Worm (Caenorhabditis elegans) whole organism, L4 larva: ENCODE results near the gene lgg-2.

Source experiments
- D1046.2 ChIP-seq: fragments of 200-800 bp; sonication (Bioruptor generic); IDR thresholded peaks from 2 replicates; pipeline ENCODE4 v1.3.6; 2022; ENCODE audit warnings: missing genetic modification characterization, missing compliant biosample characterization
- F26F4.8 ChIP-seq: fragments of 200-800 bp; sonication (Bioruptor generic); conservative IDR thresholded peaks from 2 replicates; pipeline ENCODE4 v1.3.6; 2022; ENCODE audit warnings: missing genetic modification characterization, missing compliant biosample characterization
- F37D6.2 ChIP-seq: sonication (generic microtip); optimal IDR thresholded peaks from 2 replicates; lab custom pipeline; 2016; ENCODE audit warnings: mild to moderate bottlenecking, missing genetic modification characterization, missing compliant biosample characterization
- T20F7.1 ChIP-seq: fragments of 200-800 bp; sonication (Bioruptor generic); optimal IDR thresholded peaks from 2 replicates; lab custom pipeline; 2018; ENCODE audit warnings: mild to moderate bottlenecking, missing genetic modification characterization, missing compliant biosample characterization
- Y105C5A.15 ChIP-seq: fragments of 200-800 bp; sonication (Bioruptor generic); IDR thresholded peaks from 2 replicates; pipeline ENCODE4 v1.3.6; 2022; ENCODE audit warnings: missing genetic modification characterization, missing compliant biosample characterization
- aha-1 ChIP-seq: fragments of 150-350 bp; peaks from one replicate; lab custom pipeline; 2014; ENCODE audit warnings: missing biosample characterization, missing genetic modification characterization
- ama-1 ChIP-seq: fragments of 150-350 bp; optimal IDR thresholded peaks from 2 replicates; lab custom pipeline; 2014; ENCODE audit warnings: inconsistent platforms, mixed read lengths
- ceh-20 ChIP-seq: fragments of 200-800 bp; sonication (Bioruptor generic); IDR thresholded peaks from 2 replicates; pipeline ENCODE4 v1.3.6; 2022; ENCODE audit warnings: missing genetic modification reagents, missing genetic modification characterization, missing compliant biosample characterization
- ceh-44 ChIP-seq: fragments of 200-800 bp; sonication (Bioruptor generic); IDR thresholded peaks from 2 replicates; pipeline ENCODE4 v1.3.6; 2022; ENCODE audit warnings: missing genetic modification reagents, missing genetic modification characterization, missing compliant biosample characterization
- daf-16 ChIP-seq, 3 experiments: sonication (generic microtip); optimal IDR thresholded peaks; 2 replicates each; lab custom pipeline; 2016 to 2017; ENCODE audit warnings: missing genetic modification characterization in 3 of 3, missing genetic modification reagents in 3 of 3, mild to moderate bottlenecking in 2 of 3, missing compliant biosample characterization in 2 of 3, missing biosample characterization in 1 of 3, moderate library complexity in 1 of 3
- dmd-6 ChIP-seq: fragments of 200-800 bp; sonication (Bioruptor generic); IDR thresholded peaks from 2 replicates; pipeline ENCODE4 v1.3.6; 2022; ENCODE audit warnings: missing genetic modification reagents, missing genetic modification characterization, missing compliant biosample characterization
- dpl-1 ChIP-seq: fragments of 150-350 bp; optimal IDR thresholded peaks from 2 replicates; lab custom pipeline; 2014; ENCODE audit warnings: missing biosample characterization, missing genetic modification reagents, missing genetic modification characterization
- duxl-1 ChIP-seq: sonication (generic microtip); optimal IDR thresholded peaks from 2 replicates; lab custom pipeline; 2016; ENCODE audit warnings: mild to moderate bottlenecking, missing genetic modification characterization, moderate library complexity, missing compliant biosample characterization; ENCODE audit not compliant: poor library complexity
- fos-1 ChIP-seq: fragments of 150-350 bp; optimal IDR thresholded peaks from 2 replicates; lab custom pipeline; 2014; ENCODE audit warnings: missing biosample characterization, missing genetic modification characterization
- gei-8 ChIP-seq: fragments of 200-800 bp; sonication (Bioruptor generic); optimal IDR thresholded peaks from 2 replicates; lab custom pipeline; 2018; ENCODE audit warnings: mild to moderate bottlenecking, missing genetic modification characterization, missing compliant biosample characterization
- hif-1 ChIP-seq, 2 experiments: sonication (generic microtip); optimal IDR thresholded peaks; 2 replicates each; lab custom pipeline; 2016 to 2017; ENCODE audit warnings: missing compliant biosample characterization in 2 of 2, missing genetic modification characterization in 2 of 2, missing genetic modification reagents in 2 of 2, missing genotype in 2 of 2, mild to moderate bottlenecking in 1 of 2
- lin-29 ChIP-seq: fragments of 200-800 bp; sonication (Bioruptor generic); IDR thresholded peaks from 2 replicates; pipeline ENCODE4 v1.3.6; 2022; ENCODE audit warnings: missing genetic modification reagents, missing genetic modification characterization, missing compliant biosample characterization
- lin-38 ChIP-seq: fragments of 200-800 bp; sonication (Bioruptor generic); IDR thresholded peaks from 2 replicates; pipeline ENCODE4 v1.3.6; 2022; ENCODE audit warnings: missing genetic modification reagents, missing genetic modification characterization, missing compliant biosample characterization
- lir-3 ChIP-seq: sonication (generic microtip); optimal IDR thresholded peaks from 2 replicates; lab custom pipeline; 2016; ENCODE audit warnings: mild to moderate bottlenecking, missing genetic modification characterization, missing compliant biosample characterization
- madf-5 ChIP-seq, 2 experiments: fragments of 200-800 bp; sonication (Bioruptor generic); IDR thresholded peaks; 2 replicates each; pipeline ENCODE4 v1.3.6; 2022; ENCODE audit warnings: missing compliant biosample characterization in 2 of 2, missing genetic modification characterization in 2 of 2
- madf-9 ChIP-seq: fragments of 200-800 bp; sonication (Bioruptor generic); conservative IDR thresholded peaks from 2 replicates; pipeline ENCODE4 v1.3.6; 2022; ENCODE audit warnings: missing genetic modification reagents, missing genetic modification characterization, missing compliant biosample characterization
- mdt-29 ChIP-seq: fragments of 200-800 bp; sonication (Bioruptor generic); IDR thresholded peaks from 2 replicates; pipeline ENCODE4 v1.3.6; 2022; ENCODE audit warnings: missing genetic modification reagents, missing genetic modification characterization, missing compliant biosample characterization
- mep-1 ChIP-seq: fragments of 150-350 bp; sonication (generic microtip); optimal IDR thresholded peaks from 3 replicates; lab custom pipeline; 2014; ENCODE audit warnings: missing biosample characterization, missing genetic modification characterization
- mxl-3 ChIP-seq: fragments of 200-800 bp; sonication (Bioruptor generic); optimal IDR thresholded peaks from 2 replicates; lab custom pipeline; 2018; ENCODE audit warnings: mild to moderate bottlenecking, missing genetic modification characterization, missing compliant biosample characterization
- nhr-102 ChIP-seq: sonication (generic microtip); optimal IDR thresholded peaks from 2 replicates; lab custom pipeline; 2016; ENCODE audit warnings: mild to moderate bottlenecking, missing genetic modification characterization, moderate library complexity, missing compliant biosample characterization
- nhr-25 ChIP-seq: sonication (generic microtip); optimal IDR thresholded peaks from 2 replicates; lab custom pipeline; 2017; ENCODE audit warnings: missing genetic modification characterization, mild to moderate bottlenecking, missing compliant biosample characterization, antibody characterized with exemption, moderate library complexity, borderline replicate concordance; ENCODE audit not compliant: insufficient read depth
- nhr-42 ChIP-seq: fragments of 200-800 bp; sonication (Bioruptor generic); IDR thresholded peaks from 2 replicates; pipeline ENCODE4 v1.3.6; 2022; ENCODE audit warnings: missing genetic modification characterization, missing compliant biosample characterization
- nhr-48 ChIP-seq: sonication (generic microtip); optimal IDR thresholded peaks from 2 replicates; lab custom pipeline; 2016; ENCODE audit warnings: mild to moderate bottlenecking, missing genetic modification characterization, missing compliant biosample characterization
- nhr-6 ChIP-seq: fragments of 150-350 bp; optimal IDR thresholded peaks from 2 replicates; lab custom pipeline; 2014; ENCODE audit warnings: missing biosample characterization, missing genetic modification characterization
- pqm-1 ChIP-seq: sonication (generic microtip); optimal IDR thresholded peaks from 2 replicates; lab custom pipeline; 2017; ENCODE audit warnings: missing biosample characterization, missing genetic modification characterization
- rbr-2 ChIP-seq: sonication (generic microtip); optimal IDR thresholded peaks from 2 replicates; lab custom pipeline; 2016; ENCODE audit warnings: missing genotype, missing genetic modification characterization, missing compliant biosample characterization
- saeg-2 ChIP-seq: fragments of 200-800 bp; sonication (Bioruptor generic); IDR thresholded peaks from 2 replicates; pipeline ENCODE4 v1.3.6; 2022; ENCODE audit warnings: missing genetic modification reagents, missing genetic modification characterization, missing compliant biosample characterization
- skn-1 ChIP-seq: fragments of 150-350 bp; optimal IDR thresholded peaks from 2 replicates; lab custom pipeline; 2014; ENCODE audit warnings: missing biosample characterization, missing genetic modification characterization
- snpc-4 ChIP-seq: fragments of 150-350 bp; optimal IDR thresholded peaks from 2 replicates; lab custom pipeline; 2014; ENCODE audit warnings: missing biosample characterization, missing genetic modification characterization
- zag-1 ChIP-seq: fragments of 150-350 bp; optimal IDR thresholded peaks from 2 replicates; lab custom pipeline; 2014; ENCODE audit warnings: missing biosample characterization, missing genetic modification characterization
- zfp-3 ChIP-seq: fragments of 200-800 bp; sonication (Bioruptor generic); conservative IDR thresholded peaks from 2 replicates; pipeline ENCODE4 v1.3.6; 2022; ENCODE audit warnings: missing genetic modification reagents, missing genetic modification characterization, missing compliant biosample characterization
- zip-11 ChIP-seq: fragments of 200-800 bp; sonication (Bioruptor generic); IDR thresholded peaks from 2 replicates; pipeline ENCODE4 v1.3.6; 2022; ENCODE audit warnings: missing genetic modification characterization, missing compliant biosample characterization

Gene lgg-2

DNA sequence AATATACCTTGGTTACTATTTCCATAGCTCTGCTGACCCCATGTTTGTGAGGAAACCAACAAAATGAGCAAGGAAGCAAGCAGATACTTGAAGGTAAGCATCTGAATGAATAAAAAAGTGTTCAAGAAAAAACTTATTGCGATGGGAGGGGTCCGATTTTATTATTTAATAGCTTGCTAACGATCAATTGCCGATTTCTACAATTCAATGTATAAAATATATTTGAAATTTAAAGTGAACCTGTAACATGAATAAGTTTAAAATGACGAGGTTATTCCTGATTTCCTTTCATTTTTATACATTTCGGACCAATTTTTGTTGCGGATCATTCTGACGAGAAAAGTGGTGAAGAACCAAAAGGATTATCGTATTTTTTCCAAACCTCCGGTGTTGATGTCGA is 39.2 kb downstream of the lgg-2 start, which contains the start of gene srlf-13:
TSS of gene srlf-13 (minus strand) at position 101 of the 400 bp plus-strand sequence.
- TF ChIP-seq saeg-2 (no peak), hif-1 (tag; optimal IDR thresholded peaks at IDR 0.05; lab: Kevin White, UChicago) (no peak), pqm-1 (tag; lab: Kevin White, UChicago) (no peak), skn-1 (tag; lab: Kevin White, UChicago) (no peak), zip-11 (GFP tag; lab: Robert Waterston, UW) (no peak), T20F7.1 (GFP tag; lab: Kevin White, UChicago) (no peak), nhr-102 (tag; lab: Kevin White, UChicago) (no peak), nhr-25 (no peak), madf-5 (GFP tag; IDR thresholded peaks at IDR 0.05; lab: Robert Waterston, UW) (no peak), lin-38 (GFP tag; lab: Robert Waterston, UW) (no peak), nhr-48 (tag; lab: Kevin White, UChicago) (no peak), lin-29 (no peak), daf-16 (GFP tag; optimal IDR thresholded peaks at IDR 0.05; lab: Kevin White, UChicago) (no peak), daf-16 (tag; optimal IDR thresholded peaks at IDR 0.05; lab: Kevin White, UChicago) (no peak)

- no peak for TF ChIP-seq lir-3 (tag; lab: Kevin White, UChicago)
- TF ChIP-seq aha-1 (tag; lab: Kevin White, UChicago) = peak; percentile 65
These were observed 41.4 kb downstream of the lgg-2 start, which contains the start of gene srlf-14 for ce11 chrIV:10894255-10894654. Gene srlf-14 (minus strand): TSS chrIV:10894355.

DNA sequence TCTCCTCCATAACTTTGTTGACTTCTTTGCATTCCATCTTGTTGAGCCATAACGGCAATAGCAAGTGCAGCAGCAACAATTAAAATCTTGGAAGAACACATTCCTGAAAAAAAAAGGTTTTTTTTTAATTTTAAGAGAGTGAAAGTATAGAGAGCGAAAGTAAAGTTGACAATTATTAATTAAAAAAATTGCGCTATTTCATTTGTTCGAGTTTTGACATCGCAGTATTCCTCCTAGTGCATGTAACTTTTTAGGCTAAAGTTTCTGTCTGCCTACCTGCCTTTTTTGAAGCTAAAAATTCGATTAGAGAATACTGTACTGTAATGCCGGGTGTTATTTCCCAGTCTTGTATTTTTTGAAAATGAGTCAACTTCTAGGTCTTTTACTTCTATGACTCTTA is 43.7 kb downstream of the lgg-2 start, which contains the start of gene srlf-12:
TSS of gene srlf-12 (minus strand) at position 101 of the 400 bp plus-strand sequence.
- TF ChIP-seq snpc-4 (tag; lab: Kevin White, UChicago) (no peak), mep-1 (tag; lab: Kevin White, UChicago) (no peak), T20F7.1 (GFP tag; lab: Kevin White, UChicago) (no peak), F26F4.8 (GFP tag; lab: Robert Waterston, UW) (no peak), F37D6.2 (tag; lab: Kevin White, UChicago) (no peak), rbr-2 (no peak), mxl-3 (GFP tag; lab: Kevin White, UChicago) (no peak), nhr-48 (tag; lab: Kevin White, UChicago) (no peak), nhr-42 (GFP tag; lab: Robert Waterston, UW) (no peak), dmd-6 (GFP tag; lab: Robert Waterston, UW) (no peak), dpl-1 (GFP tag; lab: Kevin White, UChicago) (no peak), Y105C5A.15 (GFP tag; lab: Robert Waterston, UW) (no peak), ceh-20 (no peak), ceh-44 (no peak), D1046.2 (GFP tag; lab: Robert Waterston, UW) (no peak), madf-5 (GFP tag; IDR thresholded peaks at IDR 0.05; lab: Robert Waterston, UW) (no peak), duxl-1 (tag; lab: Kevin White, UChicago) (no peak), ama-1 (no peak)

DNA sequence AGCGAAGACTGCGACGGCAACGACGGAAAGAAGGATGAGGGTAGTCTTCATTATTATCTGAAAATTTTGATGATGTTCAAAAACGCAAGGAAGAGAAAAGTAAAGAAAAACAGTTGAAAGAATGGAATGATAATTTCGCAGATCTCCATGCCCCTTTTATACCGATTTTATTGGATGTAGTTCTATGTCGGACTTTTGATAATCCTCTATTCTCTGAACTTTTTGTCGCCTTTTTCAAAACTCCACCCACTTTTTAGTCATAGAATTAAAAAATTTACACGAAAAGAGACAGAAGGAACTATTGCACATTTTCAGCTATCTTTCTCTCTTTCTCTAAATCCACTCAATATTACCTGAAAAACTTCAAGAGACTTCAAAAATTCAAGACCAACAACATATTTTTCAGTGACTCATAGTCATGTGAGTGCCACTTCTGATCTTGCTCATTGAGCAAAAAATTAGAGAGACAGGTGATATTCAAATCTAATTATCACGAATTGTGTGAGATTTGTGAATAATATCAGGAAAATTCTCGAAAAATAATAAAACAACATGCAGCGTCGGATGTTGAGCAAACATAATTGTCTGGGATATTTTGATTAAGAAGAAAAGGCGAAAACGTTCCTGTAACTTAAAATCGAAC is 45.8 kb downstream of the lgg-2 start, which contains the start of gene F13E9.15:
TSS of gene F13E9.15 (minus strand) at position 51 of the 643 bp plus-strand sequence.
- TF ChIP-seq zag-1 (tag; lab: Kevin White, UChicago) = no peak
- no peak for TF ChIP-seq madf-9 (GFP tag; lab: Robert Waterston, UW)
- no peak for TF ChIP-seq mdt-29
- no peak for TF ChIP-seq fos-1 (tag; lab: Kevin White, UChicago)
- no peak for TF ChIP-seq nhr-6
- TF ChIP-seq gei-8 (GFP tag; lab: Kevin White, UChicago) = no peak
- no peak for TF ChIP-seq zfp-3 (GFP tag; lab: Robert Waterston, UW)
- no peak for TF ChIP-seq nhr-25
